Fruit fly (Drosophila melanogaster): Measurements from ENCODE around the gene CG2772.

CG2772 gene

dm6 chr2L:3416527-3417304, 29.1 kb upstream of the CG2772 start, which contains the start of gene CG31952 (continued):
- TF ChIP-seq Sox14 (GFP tag; optimal IDR thresholded peaks at IDR 0.05) (no peak), Eip93F (GFP tag; optimal IDR thresholded peaks at IDR 0.05) (no peak), lz (GFP tag; optimal IDR thresholded peaks at IDR 0.05) (no peak), Lpt (GFP tag; optimal IDR thresholded peaks at IDR 0.05) (no peak), CG11762 (GFP tag; optimal IDR thresholded peaks at IDR 0.05; ENCODE audit: insufficient read depth) (no peak), svp (GFP tag) (peak; percentile 49), pdm3 (GFP tag; optimal IDR thresholded peaks at IDR 0.05) (peak; percentile 11), CG8632 (GFP tag; optimal IDR thresholded peaks at IDR 0.05) (peak; percentile 38), CG3032 (tag; optimal IDR thresholded peaks at IDR 0.05) (no peak), CG11294 (GFP tag; IDR thresholded peaks at IDR 0.05) (no peak), dsx (GFP tag; optimal IDR thresholded peaks at IDR 0.05; ENCODE audit: poor library complexity, severe bottlenecking) (no peak), Ets21C (GFP tag; optimal IDR thresholded peaks at IDR 0.05) (no peak), dac (GFP tag; optimal IDR thresholded peaks at IDR 0.05) (no peak), Sox15 (GFP tag; optimal IDR thresholded peaks at IDR 0.05) (peak; percentile 26), CG6163 (GFP tag; IDR thresholded peaks at IDR 0.05) (peak; percentile 60; the same call in 2 of the 3 replicates), fd59A (GFP tag; optimal IDR thresholded peaks at IDR 0.05) (no peak), CG11902 (GFP tag; optimal IDR thresholded peaks at IDR 0.05) (peak; percentile 30), CG32006 (GFP tag; optimal IDR thresholded peaks at IDR 0.05) (no peak), fkh (GFP tag; optimal IDR thresholded peaks at IDR 0.05) (no peak), vri (GFP tag; optimal IDR thresholded peaks at IDR 0.05) (no peak), CG6276 (GFP tag; optimal IDR thresholded peaks at IDR 0.05) (no peak), Hr38 (GFP tag; optimal IDR thresholded peaks at IDR 0.05) (no peak), CG10669 (GFP tag; optimal IDR thresholded peaks at IDR 0.05) (peak; percentile 21), CG8119 (GFP tag; IDR thresholded peaks at IDR 0.05) (0 out of 3 replicates have a peak, but pooled peaks have one; percentile 14), esn (GFP tag; optimal IDR thresholded peaks at IDR 0.05) (no peak), salr (GFP tag; optimal IDR thresholded peaks at IDR 0.05) (no peak), Gug (GFP tag; IDR thresholded peaks at IDR 0.05) (no peak), CG34406 (GFP tag; optimal IDR thresholded peaks at IDR 0.05) (peak; percentile 23), net (GFP tag; optimal IDR thresholded peaks at IDR 0.05) (peak; percentile 51), Smox (GFP tag; optimal IDR thresholded peaks at IDR 0.05) (no peak), spab (GFP tag; optimal IDR thresholded peaks at IDR 0.05) (no peak), cyc (GFP tag; optimal IDR thresholded peaks at IDR 0.05) (no peak), CG31627 (GFP tag; optimal IDR thresholded peaks at IDR 0.05) (no peak), topi (GFP tag; optimal IDR thresholded peaks at IDR 0.05) (peak; percentile 30), CG3919 (GFP tag; optimal IDR thresholded peaks at IDR 0.05) (peak; percentile 42), CG10631 (GFP tag; optimal IDR thresholded peaks at IDR 0.05) (no peak), CG6854 (GFP tag; optimal IDR thresholded peaks at IDR 0.05) (no peak), Blimp-1 (GFP tag; optimal IDR thresholded peaks at IDR 0.05) (peak; percentile 33), CG16779 (tag; optimal IDR thresholded peaks at IDR 0.05) (no peak), Hr4 (GFP tag; optimal IDR thresholded peaks at IDR 0.05) (peak; percentile 22), eg (GFP tag; IDR thresholded peaks at IDR 0.05) (0 out of 3 replicates have a peak, but pooled peaks have one; percentile 23), CG9139 (GFP tag; optimal IDR thresholded peaks at IDR 0.05) (no peak)
